Worm (Caenorhabditis elegans) whole organism, late embryonic: ENCODE measurements around the gene ins-35.
A peak's percentile ranks its signal among the peaks of the same experiment; 100 is the strongest.

Experiments used
- C08G9.2 ChIP-seq: sonication (generic microtip); optimal IDR thresholded peaks from 2 replicates; lab custom pipeline; 2016; ENCODE audit warnings: mild to moderate bottlenecking, missing genetic modification characterization, moderate library complexity, missing compliant biosample characterization
- F13H6.1 ChIP-seq: sonication (generic microtip); optimal IDR thresholded peaks from 2 replicates; lab custom pipeline; 2016; ENCODE audit warnings: missing genetic modification characterization, missing compliant biosample characterization
- K02D7.2 ChIP-seq: sonication (generic microtip); optimal IDR thresholded peaks from 2 replicates; lab custom pipeline; 2017; ENCODE audit warnings: mild to moderate bottlenecking, missing genetic modification characterization, missing compliant biosample characterization
- ahr-1 ChIP-seq: sonication (generic microtip); optimal IDR thresholded peaks from 2 replicates; lab custom pipeline; 2016; ENCODE audit warnings: missing genetic modification characterization, missing compliant biosample characterization
- ceh-14 ChIP-seq: sonication (generic microtip); optimal IDR thresholded peaks from 2 replicates; lab custom pipeline; 2016; ENCODE audit warnings: missing genotype, missing genetic modification characterization, missing compliant biosample characterization
- ceh-18 ChIP-seq: sonication (generic microtip); optimal IDR thresholded peaks from 2 replicates; lab custom pipeline; 2016; ENCODE audit warnings: missing genetic modification characterization, missing compliant biosample characterization
- ceh-2 ChIP-seq: sonication (generic microtip); optimal IDR thresholded peaks from 2 replicates; lab custom pipeline; 2016; ENCODE audit warnings: missing genotype, missing genetic modification characterization, missing compliant biosample characterization
- ceh-22 ChIP-seq: sonication (generic microtip); optimal IDR thresholded peaks from 2 replicates; lab custom pipeline; 2017; ENCODE audit warnings: missing biosample characterization, missing genetic modification characterization
- ceh-24 ChIP-seq: sonication (generic microtip); optimal IDR thresholded peaks from 2 replicates; lab custom pipeline; 2016; ENCODE audit warnings: mild to moderate bottlenecking, missing genetic modification characterization, missing compliant biosample characterization
- ceh-30 ChIP-seq: fragments of 150-350 bp; optimal IDR thresholded peaks from 2 replicates; lab custom pipeline; 2014; ENCODE audit warnings: missing biosample characterization, missing genetic modification characterization
- ceh-34 ChIP-seq: sonication (generic microtip); optimal IDR thresholded peaks from 2 replicates; lab custom pipeline; 2016; ENCODE audit warnings: mild to moderate bottlenecking, missing genetic modification characterization, missing compliant biosample characterization
- ceh-45 ChIP-seq: fragments of 200-800 bp; sonication (Bioruptor generic); IDR thresholded peaks from 2 replicates; pipeline ENCODE4 v1.3.6; 2022; ENCODE audit warnings: missing genetic modification reagents, missing genetic modification characterization, missing compliant biosample characterization
- ceh-6 ChIP-seq: fragments of 200-800 bp; sonication (Bioruptor generic); optimal IDR thresholded peaks from 2 replicates; lab custom pipeline; 2018; ENCODE audit warnings: mild to moderate bottlenecking, missing genetic modification characterization, missing compliant biosample characterization
- ceh-9 ChIP-seq: sonication (generic microtip); optimal IDR thresholded peaks from 2 replicates; lab custom pipeline; 2016; ENCODE audit warnings: mild to moderate bottlenecking, missing genetic modification characterization, inconsistent platforms, missing compliant biosample characterization
- che-1 ChIP-seq: sonication (generic microtip); optimal IDR thresholded peaks from 2 replicates; lab custom pipeline; 2016; ENCODE audit warnings: mild to moderate bottlenecking, missing genetic modification characterization, missing compliant biosample characterization
- dmd-4 ChIP-seq: sonication (generic microtip); optimal IDR thresholded peaks from 2 replicates; lab custom pipeline; 2016; ENCODE audit warnings: borderline replicate concordance, missing genetic modification characterization, missing compliant biosample characterization
- fax-1 ChIP-seq: sonication (generic microtip); optimal IDR thresholded peaks from 2 replicates; lab custom pipeline; 2016; ENCODE audit warnings: missing genotype, missing genetic modification characterization, missing compliant biosample characterization
- fkh-10 ChIP-seq: fragments of 150-350 bp; optimal IDR thresholded peaks from 2 replicates; lab custom pipeline; 2014; ENCODE audit warnings: missing biosample characterization, missing genetic modification reagents, missing genetic modification characterization
- hlh-13 ChIP-seq: fragments of 200-800 bp; sonication (Bioruptor generic); optimal IDR thresholded peaks from 2 replicates; lab custom pipeline; 2018; ENCODE audit warnings: mild to moderate bottlenecking, missing genetic modification characterization, missing compliant biosample characterization
- hlh-15 ChIP-seq: sonication (generic microtip); optimal IDR thresholded peaks from 2 replicates; lab custom pipeline; 2016; ENCODE audit warnings: missing genetic modification characterization, missing compliant biosample characterization
- hlh-6 ChIP-seq: sonication (generic microtip); optimal IDR thresholded peaks from 2 replicates; lab custom pipeline; 2016; ENCODE audit warnings: missing genotype, missing genetic modification characterization, missing compliant biosample characterization
- lim-6 ChIP-seq: sonication (generic microtip); optimal IDR thresholded peaks from 2 replicates; lab custom pipeline; 2016; ENCODE audit warnings: missing genetic modification characterization, missing compliant biosample characterization
- nfya-1 ChIP-seq: sonication (generic microtip); optimal IDR thresholded peaks from 2 replicates; lab custom pipeline; 2017; ENCODE audit warnings: missing genetic modification characterization, mild to moderate bottlenecking, missing compliant biosample characterization, antibody characterized with exemption, moderate library complexity
- nhr-11 ChIP-seq: fragments of 150-350 bp; optimal IDR thresholded peaks from 2 replicates; lab custom pipeline; 2014; ENCODE audit warnings: missing biosample characterization, missing genetic modification characterization
- npax-4 ChIP-seq: sonication (generic microtip); optimal IDR thresholded peaks from 2 replicates; lab custom pipeline; 2016; ENCODE audit warnings: missing genetic modification characterization, missing compliant biosample characterization
- pag-3 ChIP-seq: sonication (generic microtip); optimal IDR thresholded peaks from 2 replicates; lab custom pipeline; 2016; ENCODE audit warnings: missing compliant biosample characterization, missing genetic modification characterization, borderline replicate concordance
- pat-9 ChIP-seq: fragments of 200-800 bp; sonication (Bioruptor generic); optimal IDR thresholded peaks from 2 replicates; lab custom pipeline; 2018; ENCODE audit warnings: mild to moderate bottlenecking, missing genetic modification characterization, moderate library complexity, missing compliant biosample characterization
- pax-1 ChIP-seq: fragments of 150-350 bp; optimal IDR thresholded peaks from 2 replicates; lab custom pipeline; 2014; ENCODE audit warnings: missing biosample characterization, missing genetic modification characterization
- pha-2 ChIP-seq: sonication (generic microtip); optimal IDR thresholded peaks from 2 replicates; lab custom pipeline; 2017; ENCODE audit warnings: mild to moderate bottlenecking, missing genetic modification characterization, missing compliant biosample characterization
- pqm-1 ChIP-seq: sonication (generic microtip); optimal IDR thresholded peaks from 2 replicates; lab custom pipeline; 2016; ENCODE audit warnings: missing genetic modification characterization, missing compliant biosample characterization
- pros-1 ChIP-seq: fragments of 150-350 bp; optimal IDR thresholded peaks from 2 replicates; lab custom pipeline; 2014; ENCODE audit warnings: missing biosample characterization, missing genetic modification reagents, missing genetic modification characterization
- ref-2 ChIP-seq: sonication (generic microtip); optimal IDR thresholded peaks from 2 replicates; lab custom pipeline; 2016; ENCODE audit warnings: missing genetic modification characterization, missing compliant biosample characterization
- rnt-1 ChIP-seq: sonication (generic microtip); optimal IDR thresholded peaks from 2 replicates; lab custom pipeline; 2016; ENCODE audit warnings: missing genetic modification characterization, missing compliant biosample characterization
- sdc-2 ChIP-seq: sonication (generic microtip); optimal IDR thresholded peaks from 2 replicates; lab custom pipeline; 2016; ENCODE audit warnings: missing genotype, missing genetic modification characterization, missing compliant biosample characterization
- sox-4 ChIP-seq: sonication (generic microtip); optimal IDR thresholded peaks from 2 replicates; lab custom pipeline; 2017; ENCODE audit warnings: mild to moderate bottlenecking, missing genetic modification characterization, inconsistent platforms, missing compliant biosample characterization
- syd-9 ChIP-seq: sonication (generic microtip); optimal IDR thresholded peaks from 2 replicates; lab custom pipeline; 2016; ENCODE audit warnings: mild to moderate bottlenecking, missing genetic modification characterization, moderate library complexity, missing compliant biosample characterization
- tbx-2 ChIP-seq: sonication (generic microtip); optimal IDR thresholded peaks from 2 replicates; lab custom pipeline; 2016; ENCODE audit warnings: missing genetic modification characterization, missing compliant biosample characterization
- ttx-3 ChIP-seq: sonication (generic microtip); optimal IDR thresholded peaks from 2 replicates; lab custom pipeline; 2016; ENCODE audit warnings: missing genetic modification reagents, missing genetic modification characterization, missing compliant biosample characterization
- unc-3 ChIP-seq, 2 experiments: fragments of 200-800 bp in 1 of 2; sonication (Bioruptor generic) in 1 of 2; sonication (generic microtip) in 1 of 2; conservative IDR thresholded peaks in 1 of 2; optimal IDR thresholded peaks in 1 of 2; 2 replicates each; pipeline versions ENCODE4 v1.3.6 to Lab custom; 2016 to 2022; ENCODE audit warnings: missing compliant biosample characterization in 2 of 2, missing genetic modification characterization in 2 of 2, missing genetic modification reagents in 1 of 2
- unc-42 ChIP-seq: sonication (generic microtip); optimal IDR thresholded peaks from 2 replicates; lab custom pipeline; 2016; ENCODE audit warnings: missing genotype, missing genetic modification characterization, missing compliant biosample characterization
- unc-86 ChIP-seq: sonication (generic microtip); optimal IDR thresholded peaks from 2 replicates; lab custom pipeline; 2016; ENCODE audit warnings: missing genetic modification characterization, missing compliant biosample characterization
- zip-5 ChIP-seq: sonication (generic microtip); optimal IDR thresholded peaks from 2 replicates; lab custom pipeline; 2016; ENCODE audit warnings: missing genetic modification characterization, missing compliant biosample characterization
- ztf-16 ChIP-seq: sonication (generic microtip); optimal IDR thresholded peaks from 2 replicates; lab custom pipeline; 2017; ENCODE audit warnings: missing genetic modification characterization, missing compliant biosample characterization

The ins-35 gene

DNA sequence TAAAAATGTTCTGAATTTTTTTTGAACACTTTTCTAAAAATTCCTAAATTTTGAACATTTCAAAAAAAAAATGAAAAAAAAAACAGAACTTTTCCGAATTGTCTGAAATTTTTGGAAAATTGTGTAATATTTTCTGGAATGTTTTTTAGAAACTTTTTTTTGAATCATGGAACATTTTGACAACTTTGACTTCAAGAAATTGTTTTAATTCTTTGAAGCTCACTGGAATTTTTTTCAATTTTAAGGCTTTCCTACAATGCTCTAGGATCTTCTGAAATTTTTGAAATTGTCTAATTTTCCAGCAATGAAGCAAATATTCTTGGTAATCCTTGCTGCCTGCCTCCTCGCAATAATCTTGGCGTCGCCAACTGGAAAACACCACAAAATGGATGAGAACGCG lies at the start of gene ins-35:
Gene ins-35 (plus strand): TSS at position 301 of the 400 bp plus-strand sequence.
- no peak for TF ChIP-seq F13H6.1
- no peak for TF ChIP-seq K02D7.2 (tag; lab: Kevin White, UChicago)
- TF ChIP-seq pros-1 (tag; lab: Kevin White, UChicago), result no peak
- no peak for TF ChIP-seq C08G9.2 (tag; lab: Kevin White, UChicago)
- no peak for TF ChIP-seq sox-4 (tag; lab: Kevin White, UChicago)
- TF ChIP-seq ceh-6 (GFP tag; lab: Kevin White, UChicago), result no peak
- no peak for TF ChIP-seq ceh-14 (tag; lab: Kevin White, UChicago)
- no peak for TF ChIP-seq ceh-18
- TF ChIP-seq pat-9, result no peak
- no peak for TF ChIP-seq ref-2 (tag; lab: Kevin White, UChicago)
- no peak for TF ChIP-seq rnt-1 (tag; lab: Kevin White, UChicago)
- no peak for TF ChIP-seq ttx-3 (tag; lab: Kevin White, UChicago)
- no peak for TF ChIP-seq pag-3 (tag; lab: Kevin White, UChicago)
- TF ChIP-seq zip-5 (tag; lab: Kevin White, UChicago), result no peak
- TF ChIP-seq ceh-22 (tag; lab: Kevin White, UChicago), result no peak
- no peak for TF ChIP-seq ceh-24
- no peak for TF ChIP-seq tbx-2 (tag; lab: Kevin White, UChicago)
- no peak for TF ChIP-seq sdc-2
- TF ChIP-seq che-1 (tag; lab: Kevin White, UChicago), result no peak

DNA sequence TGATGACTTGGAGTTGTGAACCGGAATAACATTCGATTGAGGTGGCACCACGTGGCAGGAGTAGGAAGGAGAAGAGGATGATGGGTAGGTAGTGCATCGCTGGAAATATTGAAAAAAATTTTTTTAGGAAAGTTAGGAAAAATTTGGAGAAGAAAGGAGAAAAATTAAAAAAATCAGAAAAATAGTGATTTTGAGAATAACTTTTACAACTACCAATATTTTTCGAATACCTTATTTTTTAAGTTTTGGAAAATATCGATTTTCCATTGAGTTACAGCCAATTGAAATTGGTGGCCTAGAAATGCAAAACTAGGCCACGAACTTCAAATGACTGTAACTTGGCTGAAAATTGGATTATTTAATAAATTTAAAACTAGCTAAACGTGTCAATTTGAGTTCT lies 40.1 kb upstream of the ins-35 start, which contains the start of gene Y38H6A.5:
Gene Y38H6A.5 (minus strand): TSS at position 101 of the 400 bp plus-strand sequence.
- TF ChIP-seq fkh-10 (GFP tag; lab: Kevin White, UChicago), result no peak
- TF ChIP-seq syd-9, result no peak
- TF ChIP-seq pqm-1 (tag; lab: Kevin White, UChicago), result no peak
- no peak for TF ChIP-seq pha-2
- TF ChIP-seq ahr-1 (tag; lab: Kevin White, UChicago), result no peak
- TF ChIP-seq unc-86, result no peak
- no peak for TF ChIP-seq ztf-16 (tag; lab: Kevin White, UChicago)
- TF ChIP-seq fax-1 (tag; lab: Kevin White, UChicago), result no peak
- no peak for TF ChIP-seq lim-6 (tag; lab: Kevin White, UChicago)

DNA sequence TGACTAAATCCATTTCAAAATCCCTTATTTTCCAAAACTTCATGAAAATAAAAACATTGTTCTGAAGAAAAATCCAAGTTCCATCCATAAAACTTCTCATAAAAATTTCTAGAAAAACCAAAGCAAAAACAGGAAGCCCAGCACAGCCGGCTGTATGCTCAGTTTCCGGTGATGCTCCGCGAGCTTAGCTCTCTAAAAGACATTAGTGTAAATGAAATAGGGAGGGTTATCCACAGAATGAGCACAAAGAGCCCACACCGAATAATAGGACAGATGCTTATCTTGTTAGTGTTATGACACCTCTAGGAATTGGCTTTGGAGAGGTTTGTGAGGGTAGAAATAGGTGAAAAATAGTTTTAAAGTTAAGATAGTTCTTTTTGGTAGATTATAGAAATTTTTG lies 37.3 kb upstream of the ins-35 start:
- no peak for TF ChIP-seq nhr-11 (tag; lab: Kevin White, UChicago)
- peak; percentile 38 for TF ChIP-seq unc-42 (tag; lab: Kevin White, UChicago)
- TF ChIP-seq, all 69 proteins: peak for 1

DNA sequence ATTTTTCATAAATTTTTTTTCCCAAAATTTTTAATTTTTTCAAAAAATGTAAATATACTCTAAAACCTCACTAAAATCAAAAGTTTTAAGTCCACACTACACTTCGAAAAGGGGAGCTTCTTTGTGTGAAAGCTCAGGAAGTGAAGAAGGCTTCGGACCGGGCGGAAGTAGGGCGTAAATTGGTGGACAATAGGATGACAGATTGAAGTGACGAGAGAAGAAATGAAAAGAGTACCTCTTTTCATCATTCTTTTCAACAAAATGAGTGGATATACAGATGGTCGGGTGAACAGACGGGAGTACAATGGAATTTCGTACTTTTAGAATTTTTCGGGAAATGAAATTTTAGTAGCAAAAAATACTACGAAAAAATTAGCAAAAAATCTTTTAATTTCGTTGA lies 36.5 kb upstream of the ins-35 start:
- TF ChIP-seq che-1 (tag; lab: Kevin White, UChicago), result no peak
- TF ChIP-seq hlh-13 (GFP tag; lab: Kevin White, UChicago), result no peak
- peak; percentile 45 for TF ChIP-seq unc-42 (tag; lab: Kevin White, UChicago)

DNA sequence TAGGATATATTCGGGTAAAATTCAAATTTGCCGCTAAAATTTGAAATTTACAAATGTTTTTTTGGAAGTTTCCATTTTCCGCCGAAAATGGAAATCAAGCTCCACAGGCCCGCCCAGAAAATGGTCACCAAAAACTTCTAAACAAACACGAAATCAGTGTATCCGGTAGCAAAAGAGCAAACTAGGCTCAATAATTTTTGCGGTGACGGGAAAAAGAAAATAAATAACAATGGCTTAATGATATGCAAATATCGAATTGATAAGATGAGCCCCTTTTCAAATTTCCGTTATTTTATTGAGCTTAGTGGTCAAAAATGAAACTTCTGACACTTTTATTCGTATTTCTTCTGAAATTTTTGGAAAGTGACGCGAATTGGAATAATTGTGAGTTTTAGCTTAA lies 30.4 kb upstream of the ins-35 start, which contains the start of gene Y38H6A.3:
Gene Y38H6A.3 (plus strand): TSS at position 301 of the 400 bp plus-strand sequence.
- TF ChIP-seq syd-9 (no peak), dmd-4 (tag; lab: Kevin White, UChicago) (no peak), hlh-6 (tag; lab: Kevin White, UChicago) (no peak), pha-2 (no peak), npax-4 (tag; lab: Kevin White, UChicago) (no peak), ceh-30 (tag; lab: Kevin White, UChicago) (no peak), nfya-1 (no peak), ceh-9 (tag; lab: Kevin White, UChicago) (no peak), unc-3 (GFP tag; conservative IDR thresholded peaks at IDR 0.05; lab: Robert Waterston, UW) (no peak), unc-3 (tag; optimal IDR thresholded peaks at IDR 0.05; lab: Kevin White, UChicago) (no peak), pag-3 (tag; lab: Kevin White, UChicago) (no peak), ceh-18 (no peak), ceh-2 (tag; lab: Kevin White, UChicago) (no peak), pax-1 (no peak), hlh-15 (tag; lab: Kevin White, UChicago) (no peak), ceh-34 (tag; lab: Kevin White, UChicago) (no peak), tbx-2 (tag; lab: Kevin White, UChicago) (no peak), ceh-45 (no peak), ref-2 (tag; lab: Kevin White, UChicago) (no peak)
